Fruit fly (Drosophila melanogaster) S2 (cell line): ENCODE data around the gene CG14551.

Experiments used
- CG8478 ChIP-seq: fragments of >200 bp; optimal IDR thresholded peaks from 2 replicates; lab custom pipeline; 2018
- CTCF ChIP-seq, 2 experiments: fragments of >200 bp; optimal IDR thresholded peaks; 2 replicates each; lab custom pipeline; 2018

CG14551 gene

DNA sequence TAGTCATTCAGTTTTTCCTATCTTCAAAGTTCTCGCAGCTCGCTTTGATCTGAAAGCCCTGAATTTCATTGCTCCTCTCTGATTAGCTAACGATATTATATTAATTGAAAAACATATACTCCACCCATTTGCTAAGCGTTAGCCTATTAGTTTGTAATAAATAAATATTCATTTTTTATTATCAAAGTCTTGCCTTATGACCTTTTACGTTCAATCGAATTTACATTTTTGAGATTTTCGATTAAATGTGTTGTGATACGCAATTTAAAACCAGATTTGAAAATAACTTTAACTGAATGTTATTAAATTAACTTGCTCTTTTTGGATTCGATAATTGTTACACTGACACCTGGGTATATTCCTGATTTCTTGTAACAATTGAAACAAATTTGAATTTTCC is at the start of gene CG14551:
TSS of gene CG14551 (minus strand) at position 101 of the 400 bp plus-strand sequence.
- TF ChIP-seq CTCF (optimal IDR thresholded peaks at IDR 0.05; lab: Kevin White, UChicago) (no peak), CG8478 (lab: Kevin White, UChicago) (no peak)

DNA sequence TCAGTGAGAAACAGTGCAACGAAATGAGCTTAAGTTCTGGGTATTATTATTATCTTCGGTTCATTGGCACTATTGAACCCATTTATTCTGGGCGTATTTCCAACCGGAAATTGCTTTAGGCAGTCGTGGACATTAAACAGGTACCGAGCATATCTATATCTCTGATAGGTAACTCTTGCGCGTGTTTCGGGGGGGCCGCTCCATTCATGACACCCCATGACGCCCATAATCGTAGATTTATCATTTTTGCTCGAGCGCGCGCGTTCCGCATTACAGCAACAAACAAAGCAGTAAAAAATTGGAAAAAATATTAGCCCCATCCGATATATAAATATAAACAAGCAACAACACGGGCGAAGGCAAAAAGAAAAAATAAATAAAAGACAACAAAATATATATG is 45.6 kb upstream of the CG14551 start:
- TF ChIP-seq CG8478 (lab: Kevin White, UChicago) (no peak), CTCF (optimal IDR thresholded peaks at IDR 0.05; lab: Kevin White, UChicago) (no peak)

DNA sequence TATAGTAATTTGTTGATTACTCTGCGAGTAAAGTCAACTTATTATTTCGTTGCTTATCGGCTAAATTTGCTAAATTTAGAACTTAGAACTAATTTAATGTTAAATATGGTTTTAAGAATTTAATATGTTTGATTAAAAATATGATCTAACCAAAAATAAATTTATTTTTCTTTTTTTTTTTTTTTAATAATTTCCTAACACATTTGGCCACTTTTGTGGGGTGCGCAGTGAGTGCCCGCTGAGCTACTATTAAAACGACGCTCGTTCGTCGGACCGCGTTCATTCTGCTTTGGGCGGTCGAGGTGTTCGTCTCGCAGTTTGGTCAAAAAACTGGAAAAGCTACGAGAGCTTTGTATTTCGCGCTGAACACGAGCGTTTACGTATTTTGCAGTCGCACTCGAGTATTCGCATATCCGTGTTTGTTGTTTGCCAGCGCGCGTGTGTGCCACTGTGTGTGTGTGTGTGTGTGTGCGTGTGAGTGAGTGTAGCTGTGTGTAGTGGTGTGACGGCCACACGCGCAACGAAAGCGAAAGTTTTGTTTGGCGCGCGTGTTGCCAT is 43.9 kb upstream of the CG14551 start, which contains the start of gene Cipc:
TSS of gene Cipc (plus strand) at position 274 of the 558 bp plus-strand sequence.
- no peak for TF ChIP-seq CG8478 (lab: Kevin White, UChicago)
- TF ChIP-seq CTCF (optimal IDR thresholded peaks at IDR 0.05; lab: Kevin White, UChicago) = no peak

DNA sequence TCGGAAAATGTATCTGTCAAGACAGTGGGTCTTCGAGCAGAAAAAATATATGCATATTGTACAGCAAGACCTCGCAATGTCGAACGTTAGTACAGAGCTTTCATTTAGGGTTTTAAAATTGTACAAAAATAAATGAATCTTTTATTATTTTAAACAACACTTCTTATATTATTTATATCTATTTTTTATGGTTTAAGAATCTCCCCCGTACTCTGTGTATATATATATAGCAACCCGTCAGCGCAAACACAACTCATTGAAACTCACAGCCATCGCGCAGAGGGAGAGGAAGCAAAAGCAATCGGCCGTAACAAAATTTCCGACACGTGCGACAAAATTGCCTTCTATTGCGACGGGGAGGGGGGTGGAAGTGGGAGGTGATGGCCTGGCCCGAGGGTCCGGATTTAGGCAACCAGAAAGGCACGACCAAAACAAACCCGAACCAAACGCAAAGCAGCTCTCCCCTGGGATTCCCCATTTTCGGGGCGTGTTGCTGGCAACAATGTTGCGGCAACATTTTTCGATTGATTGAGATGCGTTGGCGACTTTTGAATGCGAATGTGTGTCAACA is 43.2 kb upstream of the CG14551 start:
- TF ChIP-seq CTCF (optimal IDR thresholded peaks at IDR 0.05; lab: Kevin White, UChicago) = no peak
- no peak for TF ChIP-seq CG8478 (lab: Kevin White, UChicago)

DNA sequence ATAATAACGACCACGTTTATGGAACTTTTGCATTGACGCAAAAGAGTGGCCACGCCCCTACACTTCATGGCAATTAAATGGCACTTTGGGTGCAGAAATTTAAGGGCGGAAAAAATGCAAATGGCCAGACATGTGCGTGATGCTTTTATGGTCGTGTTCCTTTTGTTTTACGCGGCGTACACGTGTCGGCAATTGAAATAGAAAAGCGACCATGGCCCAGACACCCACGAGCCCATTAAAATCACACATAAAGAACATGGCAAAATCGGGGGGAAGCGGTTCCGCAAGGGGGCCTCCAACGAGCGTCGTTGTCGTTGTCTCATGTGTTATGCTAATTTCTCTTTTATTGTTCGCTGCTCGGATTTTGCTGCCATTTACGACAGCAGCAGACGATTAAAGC is 42.6 kb upstream of the CG14551 start:
- TF ChIP-seq CG8478 (lab: Kevin White, UChicago) (no peak), CTCF (optimal IDR thresholded peaks at IDR 0.05; lab: Kevin White, UChicago) (no peak)

DNA sequence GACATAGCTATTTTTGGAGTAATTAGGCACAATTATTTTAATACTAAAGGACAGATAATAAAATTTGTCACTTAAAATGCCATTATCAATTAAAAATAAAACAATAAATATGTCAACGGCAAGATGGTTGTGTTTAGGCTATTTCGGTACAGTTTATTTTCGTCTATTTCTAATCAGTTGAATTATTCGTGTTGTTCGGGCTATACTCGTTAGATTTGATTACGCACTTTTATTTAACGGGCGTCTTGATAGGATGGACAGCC is 42.3 kb upstream of the CG14551 start:
- TF ChIP-seq CG8478 (lab: Kevin White, UChicago) (no peak), CTCF (optimal IDR thresholded peaks at IDR 0.05; lab: Kevin White, UChicago) (no peak)

DNA sequence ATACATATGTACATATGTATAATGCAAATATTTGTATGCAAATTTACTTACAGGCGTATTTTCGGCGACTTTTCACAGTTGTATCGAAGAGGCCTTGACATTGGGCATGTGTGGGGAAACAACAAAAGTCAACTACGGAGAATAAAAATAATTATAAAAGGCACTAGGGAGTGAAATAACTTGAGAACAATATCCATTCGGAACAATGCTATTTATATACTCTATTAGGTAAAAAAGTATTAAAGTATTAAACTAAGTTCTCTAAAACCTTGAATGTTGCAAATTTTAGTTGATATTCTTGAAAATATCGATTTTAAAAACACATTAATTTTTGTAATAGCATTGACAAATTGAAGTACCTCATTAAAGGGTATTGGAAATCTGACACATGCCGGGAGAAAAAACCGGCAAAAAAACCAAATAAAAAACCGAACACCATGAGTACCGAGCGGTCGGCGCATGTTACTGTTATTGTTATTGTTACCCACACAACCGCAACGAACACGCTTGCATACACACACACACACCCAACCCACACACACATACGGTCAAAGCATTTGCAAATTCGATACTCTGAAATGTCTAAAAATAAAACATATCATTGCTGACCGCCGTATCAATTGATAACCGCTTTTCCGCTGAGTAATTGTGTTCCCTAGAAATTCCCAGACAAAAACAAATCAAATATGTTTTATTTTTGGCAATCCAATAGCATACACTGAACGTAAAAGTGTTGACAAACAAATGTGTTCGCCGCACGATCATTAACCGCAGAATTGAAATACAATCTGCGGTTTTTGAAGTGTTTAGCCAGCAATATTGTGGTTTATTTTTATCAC is 41.7 kb upstream of the CG14551 start:
- TF ChIP-seq CG8478 (lab: Kevin White, UChicago) (no peak), CTCF (optimal IDR thresholded peaks at IDR 0.05; lab: Kevin White, UChicago) (no peak)

DNA sequence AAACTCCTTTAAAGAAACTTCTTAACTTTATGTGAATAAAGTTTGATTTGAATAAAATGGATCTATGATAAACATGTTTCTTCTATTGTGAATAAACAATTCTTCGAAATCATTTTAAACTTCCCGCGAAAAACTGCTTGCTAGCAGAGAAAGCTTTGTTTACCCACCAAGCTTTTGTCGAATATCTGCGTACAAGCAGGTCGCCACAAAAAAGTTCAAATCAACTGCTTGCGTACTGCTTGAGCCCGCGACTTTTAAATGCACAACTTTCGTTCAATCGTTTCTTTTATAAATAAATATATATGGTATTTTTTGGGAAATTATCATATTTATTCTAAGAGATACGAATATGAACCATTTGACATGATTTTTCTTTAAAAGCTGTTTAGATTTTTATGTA is 40.6 kb upstream of the CG14551 start:
- no peak for TF ChIP-seq CTCF (optimal IDR thresholded peaks at IDR 0.05; lab: Kevin White, UChicago)
- no peak for TF ChIP-seq CG8478 (lab: Kevin White, UChicago)

DNA sequence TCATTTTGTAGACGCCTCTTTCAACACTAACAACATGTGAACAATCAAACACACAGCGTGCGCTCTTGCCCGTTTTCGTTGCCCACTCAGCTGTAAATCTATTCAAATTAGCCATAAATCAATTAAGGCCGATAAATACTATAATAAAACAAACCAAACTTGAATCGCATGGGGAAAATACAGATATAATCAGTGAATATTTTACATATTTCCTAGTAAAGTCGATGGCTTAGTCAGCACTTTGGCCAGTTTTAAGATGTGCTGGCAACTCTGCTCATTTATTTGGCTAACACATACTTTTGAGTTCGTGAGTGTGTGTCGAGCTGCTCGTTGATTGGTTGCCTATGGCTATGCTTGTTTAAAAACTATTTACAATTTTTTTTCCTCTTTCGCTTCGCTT is 36.4 kb upstream of the CG14551 start:
- TF ChIP-seq CG8478 (lab: Kevin White, UChicago) (no peak), CTCF (optimal IDR thresholded peaks at IDR 0.05; lab: Kevin White, UChicago) (no peak)

DNA sequence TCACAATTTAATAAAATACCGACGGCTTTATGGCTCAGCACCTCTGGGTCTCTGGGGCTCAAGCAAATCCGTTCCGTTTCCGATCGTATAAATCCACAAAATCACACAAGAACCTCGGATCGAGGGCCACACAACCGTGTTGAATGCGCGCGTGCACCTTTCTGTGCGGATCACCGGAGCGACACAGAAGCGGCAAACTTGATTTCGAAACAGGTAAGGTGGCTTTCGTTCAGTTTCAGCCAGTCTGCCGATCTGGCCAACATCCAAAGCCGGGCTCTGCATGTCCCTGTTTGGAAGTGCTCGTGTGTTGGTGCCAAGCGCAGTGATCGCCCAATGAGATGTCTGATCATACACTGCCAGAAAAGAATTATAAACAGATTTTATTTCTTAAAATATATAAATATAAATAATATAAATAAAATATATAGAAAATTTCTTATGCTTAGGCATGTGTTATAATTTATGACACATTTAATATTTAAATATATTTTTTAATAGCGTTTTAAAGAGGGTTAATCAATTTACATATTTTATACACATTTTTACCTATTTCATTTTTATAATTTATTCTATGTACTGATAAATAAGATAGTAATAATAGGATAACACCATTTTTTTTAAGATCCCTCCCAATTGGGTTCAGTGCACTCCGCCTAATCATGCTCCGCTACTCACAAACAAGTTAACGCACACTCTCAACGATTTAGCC is 35.8 kb upstream of the CG14551 start, which contains the start of gene dysf:
TSS of gene dysf (minus strand) at position 210 of the 709 bp plus-strand sequence.
- TF ChIP-seq CTCF (optimal IDR thresholded peaks at IDR 0.05; lab: Kevin White, UChicago) (no peak), CG8478 (lab: Kevin White, UChicago) (no peak)

DNA sequence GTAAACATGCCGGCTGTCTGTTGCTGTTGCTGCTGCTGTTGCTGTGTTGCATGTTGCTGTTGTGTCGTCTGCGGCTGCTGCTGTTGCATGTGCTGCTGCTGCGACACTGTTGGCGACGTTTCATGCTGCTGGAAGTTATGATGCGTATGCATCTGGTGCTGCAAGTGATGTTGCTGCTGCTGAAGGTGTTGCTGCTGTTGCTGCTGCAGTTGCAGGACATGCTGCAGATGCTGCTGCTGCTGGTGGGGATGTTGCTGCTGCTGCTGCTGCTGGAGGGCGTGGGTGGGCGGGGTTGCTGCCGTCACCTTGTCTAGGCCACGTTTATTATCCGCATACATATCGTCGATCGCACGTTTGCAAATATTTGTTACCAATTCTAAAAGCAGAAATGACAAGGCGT is 33.4 kb upstream of the CG14551 start:
- TF ChIP-seq CTCF (optimal IDR thresholded peaks at IDR 0.05; lab: Kevin White, UChicago) (no peak), CG8478 (lab: Kevin White, UChicago) (no peak)

DNA sequence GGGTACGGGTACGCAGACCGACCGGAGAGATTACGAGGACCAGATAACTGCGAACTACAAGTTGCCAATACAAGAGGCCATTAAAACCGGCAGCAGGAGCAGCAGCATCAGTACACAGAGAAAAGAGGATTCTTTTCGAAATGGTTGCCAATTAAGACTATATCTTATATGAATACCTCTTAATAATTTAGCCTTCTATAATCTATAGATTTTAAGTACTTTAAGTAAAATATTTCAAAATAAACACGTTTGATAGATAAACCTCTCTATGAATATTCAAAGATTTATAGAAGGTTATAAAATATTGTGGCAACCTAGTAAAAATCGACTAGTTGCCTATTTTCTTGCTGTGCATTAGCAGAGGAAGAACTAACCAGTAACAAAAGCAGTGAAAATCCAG is 32.7 kb upstream of the CG14551 start:
- no peak for TF ChIP-seq CG8478 (lab: Kevin White, UChicago)
- no peak for TF ChIP-seq CTCF (optimal IDR thresholded peaks at IDR 0.05; lab: Kevin White, UChicago)

DNA sequence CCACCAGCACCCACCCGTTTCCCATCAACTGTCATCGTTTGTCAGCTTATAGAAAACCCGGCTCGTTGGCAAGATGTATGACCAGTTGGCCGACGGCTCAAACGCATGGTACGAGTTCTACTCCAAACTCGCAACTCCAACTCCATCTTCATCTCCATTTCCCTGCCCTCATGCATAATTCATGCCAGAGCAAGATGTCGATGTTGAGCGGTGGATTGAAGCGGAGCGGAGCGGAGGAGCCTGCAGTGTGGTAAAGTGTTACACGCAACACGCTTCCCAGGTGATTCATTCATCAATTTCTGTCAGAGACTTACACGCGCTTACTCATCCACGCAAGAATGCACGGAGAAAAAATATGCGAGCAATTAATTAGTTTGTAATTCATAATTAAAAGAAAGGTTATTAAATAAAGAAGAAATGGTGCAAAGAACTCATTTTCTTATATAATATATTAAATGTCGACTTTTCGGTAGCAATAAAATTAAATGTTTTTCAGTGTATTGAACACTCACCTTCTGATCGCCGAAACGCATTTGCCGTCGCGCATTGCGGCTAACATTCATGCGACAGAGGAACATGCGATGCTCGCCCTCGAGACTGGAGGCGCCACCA is 18.7 kb upstream of the CG14551 start:
- no peak for TF ChIP-seq CG8478 (lab: Kevin White, UChicago)
- no peak for TF ChIP-seq CTCF (optimal IDR thresholded peaks at IDR 0.05; lab: Kevin White, UChicago)

DNA sequence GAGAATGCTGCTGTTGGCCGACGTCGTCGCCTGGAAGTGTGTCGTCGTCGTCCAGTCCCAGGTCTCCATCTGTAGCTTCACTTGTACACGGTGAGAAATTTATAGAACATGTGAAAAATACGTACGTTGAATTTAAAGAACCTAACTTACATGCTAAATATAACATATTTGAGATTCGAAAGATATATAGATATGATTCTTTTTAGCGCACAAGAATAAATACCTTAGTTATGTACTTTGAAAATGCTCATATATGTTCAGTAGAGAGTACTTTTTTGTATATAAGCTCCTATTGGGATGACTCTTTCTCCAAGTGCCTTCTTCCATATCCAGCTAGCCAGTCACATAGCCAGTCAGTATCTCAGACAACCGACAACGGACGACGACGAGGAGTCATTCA is 12.4 kb upstream of the CG14551 start:
- TF ChIP-seq CG8478 (lab: Kevin White, UChicago) (no peak), CTCF (optimal IDR thresholded peaks at IDR 0.05; lab: Kevin White, UChicago) (no peak)
